Worm (Caenorhabditis elegans): ENCODE results near the gene R02F2.1.

The R02F2.1 gene

DNA sequence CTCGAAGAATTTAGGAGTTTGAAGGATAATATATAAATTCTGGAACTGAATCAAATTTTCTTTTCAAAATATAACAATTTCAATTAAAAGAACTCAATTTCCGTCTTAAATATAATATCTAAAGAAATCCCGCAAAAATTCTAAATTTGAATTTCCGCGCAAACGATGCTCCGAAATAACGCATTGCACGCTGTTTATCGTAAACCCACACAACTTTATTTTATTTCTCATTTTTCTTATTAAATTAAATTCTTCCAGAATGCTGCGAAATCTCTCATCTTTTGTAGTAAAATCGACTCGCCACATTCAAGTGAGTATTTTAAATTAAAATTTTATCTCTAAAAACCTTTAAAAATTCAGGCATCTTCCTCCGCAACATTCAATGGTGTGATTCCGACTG is 2.7 kb upstream of the R02F2.1 start, which contains the start of gene R02F2.9:
TSS of gene R02F2.9 (plus strand) at position 218 of the 400 bp plus-strand sequence.
- TF ChIP-seq unc-42 (tag; optimal IDR thresholded peaks at IDR 0.05) (peak; percentile 37), nfya-1 (tag; optimal IDR thresholded peaks at IDR 0.05) (peak; percentile 41), eyg-1 (tag; optimal IDR thresholded peaks at IDR 0.05) (no peak), ttx-3 (tag; optimal IDR thresholded peaks at IDR 0.05) (no peak), ets-4 (tag; optimal IDR thresholded peaks at IDR 0.05) (peak; percentile 55)

- TF ChIP-seq pha-4 (tag; optimal IDR thresholded peaks at IDR 0.05) (no peak), ceh-14 (tag; optimal IDR thresholded peaks at IDR 0.05) (no peak), ceh-30 (tag; optimal IDR thresholded peaks at IDR 0.05) (no peak), ceh-19 (GFP tag; optimal IDR thresholded peaks at IDR 0.05) (no peak), npax-4 (tag; optimal IDR thresholded peaks at IDR 0.05) (no peak), dmd-4 (tag; optimal IDR thresholded peaks at IDR 0.05; ENCODE audit: borderline replicate concordance) (no peak), ceh-2 (tag; optimal IDR thresholded peaks at IDR 0.05) (no peak), ceh-6 (GFP tag; optimal IDR thresholded peaks at IDR 0.05) (no peak), ets-4 (tag; optimal IDR thresholded peaks at IDR 0.05) (no peak), fax-1 (tag; optimal IDR thresholded peaks at IDR 0.05) (no peak), pax-1 (tag; optimal IDR thresholded peaks at IDR 0.05) (no peak), pqm-1 (tag; optimal IDR thresholded peaks at IDR 0.05) (no peak), pag-3 (tag; optimal IDR thresholded peaks at IDR 0.05; ENCODE audit: borderline replicate concordance) (no peak), mec-3 (tag; optimal IDR thresholded peaks at IDR 0.05; ENCODE audit: borderline replicate concordance) (no peak), ztf-16 (tag; optimal IDR thresholded peaks at IDR 0.05) (no peak), pat-9 (tag; optimal IDR thresholded peaks at IDR 0.05) (no peak), ama-1 (optimal IDR thresholded peaks at IDR 0.05) (no peak), ceh-9 (tag; optimal IDR thresholded peaks at IDR 0.05) (no peak), hlh-30 (tag; optimal IDR thresholded peaks at IDR 0.05; ENCODE audit: insufficient read depth) (peak; percentile 86), ceh-48 (tag; optimal IDR thresholded peaks at IDR 0.05) (peak; percentile 31), tbx-2 (tag; optimal IDR thresholded peaks at IDR 0.05) (peak; percentile 2), elt-4 (tag; optimal IDR thresholded peaks at IDR 0.05) (no peak), C38D4.7 (GFP tag; optimal IDR thresholded peaks at IDR 0.05) (no peak), odd-2 (tag; optimal IDR thresholded peaks at IDR 0.05) (no peak), eyg-1 (tag; optimal IDR thresholded peaks at IDR 0.05) (no peak), K09A11.1 (tag; optimal IDR thresholded peaks at IDR 0.05; ENCODE audit: insufficient read depth) (no peak), hlh-6 (tag; optimal IDR thresholded peaks at IDR 0.05) (no peak), Y22D7AL.16 (tag; optimal IDR thresholded peaks at IDR 0.05) (no peak), elt-2 (tag; optimal IDR thresholded peaks at IDR 0.05) (no peak), ceh-31 (tag; optimal IDR thresholded peaks at IDR 0.05) (peak; percentile 23), ceh-22 (tag; optimal IDR thresholded peaks at IDR 0.05) (no peak)
Observed at ce11 chrIII:5499942-5500341, 1.7 kb upstream of the R02F2.1 start.

- TF ChIP-seq ceh-30 (tag; optimal IDR thresholded peaks at IDR 0.05) = no peak
- no peak for TF ChIP-seq hlh-15 (tag; optimal IDR thresholded peaks at IDR 0.05)
- no peak for TF ChIP-seq sox-4 (tag; optimal IDR thresholded peaks at IDR 0.05)
- TF ChIP-seq C38D4.7 (GFP tag; optimal IDR thresholded peaks at IDR 0.05) = no peak
- no peak for TF ChIP-seq ceh-6 (GFP tag; optimal IDR thresholded peaks at IDR 0.05)
- TF ChIP-seq T23F11.4 (GFP tag; optimal IDR thresholded peaks at IDR 0.05) = no peak
- no peak for TF ChIP-seq ceh-14 (tag; optimal IDR thresholded peaks at IDR 0.05)
- no peak for TF ChIP-seq unc-42 (tag; optimal IDR thresholded peaks at IDR 0.05)
- TF ChIP-seq ceh-24 (tag; optimal IDR thresholded peaks at IDR 0.05) = no peak
- TF ChIP-seq ceh-22 (tag; optimal IDR thresholded peaks at IDR 0.05) = no peak
- no peak for TF ChIP-seq ceh-48 (tag; optimal IDR thresholded peaks at IDR 0.05)
- TF ChIP-seq rnt-1 (tag; optimal IDR thresholded peaks at IDR 0.05) = no peak
- no peak for TF ChIP-seq F13H6.1 (tag; optimal IDR thresholded peaks at IDR 0.05)
- TF ChIP-seq gmeb-2 (tag; optimal IDR thresholded peaks at IDR 0.05) = no peak
- TF ChIP-seq sox-2 (GFP tag; IDR thresholded peaks at IDR 0.05) = no peak
- TF ChIP-seq fax-1 (tag; optimal IDR thresholded peaks at IDR 0.05) = no peak
- no peak for TF ChIP-seq lin-11 (tag; optimal IDR thresholded peaks at IDR 0.05)
- TF ChIP-seq ceh-18 (tag; optimal IDR thresholded peaks at IDR 0.05) = no peak
- no peak for TF ChIP-seq ceh-31 (tag; optimal IDR thresholded peaks at IDR 0.05)
Observed at ce11 chrIII:5500732-5501131, 953 bp upstream of the R02F2.1 start.
